Worm (Caenorhabditis elegans) whole organism, L3 larva: Measurements from ENCODE around the gene H06H21.8.

Experiments
- jun-1 ChIP-seq: fragments of 150-350 bp; optimal IDR thresholded peaks from 2 replicates; lab custom pipeline; 2014; ENCODE audit warnings: missing biosample characterization, missing genetic modification reagents, missing genetic modification characterization
- nhr-11 ChIP-seq: fragments of 150-350 bp; optimal IDR thresholded peaks from 2 replicates; lab custom pipeline; 2014; ENCODE audit warnings: missing biosample characterization, missing genetic modification characterization
- nhr-12 ChIP-seq: fragments of 150-350 bp; optimal IDR thresholded peaks from 2 replicates; lab custom pipeline; 2014; ENCODE audit warnings: missing biosample characterization, missing genetic modification characterization
- skn-1 ChIP-seq: fragments of 150-350 bp; optimal IDR thresholded peaks from 2 replicates; lab custom pipeline; 2014; ENCODE audit warnings: missing biosample characterization, missing genetic modification characterization
- snpc-4 ChIP-seq: fragments of 150-350 bp; optimal IDR thresholded peaks from 2 replicates; lab custom pipeline; 2014; ENCODE audit warnings: missing biosample characterization, missing genetic modification characterization

- TF ChIP-seq snpc-4 (no peak), skn-1 (no peak), jun-1 (tag; lab: Kevin White, UChicago) (no peak), nhr-11 (tag; lab: Kevin White, UChicago) (no peak), nhr-12 (no peak)
Observed at ce11 chrIV:4870546-4870945, 49.6 kb upstream of the H06H21.8 start, which contains the start of gene str-175.
